Worm (Caenorhabditis elegans): Measurements from ENCODE around the gene mob-4.

DNA sequence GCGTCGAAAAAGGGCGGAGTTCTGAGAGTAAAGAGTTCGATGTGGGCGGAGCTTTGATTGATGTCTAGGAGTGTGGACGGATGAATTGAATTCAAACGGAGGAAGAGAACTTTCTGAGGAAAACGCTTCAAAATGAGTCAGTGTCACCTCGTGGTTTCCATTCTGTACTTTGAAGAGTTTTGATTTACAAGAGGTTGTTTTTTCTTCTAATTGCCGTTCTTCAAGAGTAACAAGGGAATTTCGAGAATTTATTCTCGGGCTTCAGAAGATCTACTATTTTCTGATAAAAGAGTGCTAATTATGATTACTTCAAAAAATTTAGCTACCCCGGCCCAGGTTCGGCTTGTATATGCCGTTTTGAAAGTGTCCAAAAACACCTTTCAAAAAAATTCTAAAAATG is 48.6 kb upstream of the mob-4 start, which contains the start of gene C50C3.12:
- TF ChIP-seq mls-2 (tag; optimal IDR thresholded peaks at IDR 0.05) = no peak
- TF ChIP-seq unc-39 (tag; optimal IDR thresholded peaks at IDR 0.05) = no peak
- no peak for TF ChIP-seq unc-62 (GFP tag; optimal IDR thresholded peaks at IDR 0.05)
- no peak for TF ChIP-seq pha-4 (tag; optimal IDR thresholded peaks at IDR 0.05)
- TF ChIP-seq mep-1 (tag; optimal IDR thresholded peaks at IDR 0.05) = no peak
